Worm (Caenorhabditis elegans) whole organism, young adult: ENCODE results near the gene rpn-5.

Experiments used
- B0261.1 ChIP-seq: sonication (generic microtip); optimal IDR thresholded peaks from 2 replicates; lab custom pipeline; 2016; ENCODE audit warnings: mild to moderate bottlenecking, missing genetic modification characterization, moderate library complexity, missing compliant biosample characterization
- F23B12.7 ChIP-seq: sonication (generic microtip); optimal IDR thresholded peaks from 2 replicates; lab custom pipeline; 2017; ENCODE audit warnings: missing genetic modification characterization, mild to moderate bottlenecking, missing compliant biosample characterization, antibody characterized with exemption, moderate library complexity; ENCODE audit not compliant: insufficient read depth
- F57C9.4 ChIP-seq: sonication (generic microtip); optimal IDR thresholded peaks from 2 replicates; lab custom pipeline; 2017; ENCODE audit warnings: mild to moderate bottlenecking, missing genetic modification characterization, missing compliant biosample characterization
- K11D2.4 ChIP-seq: fragments of 200-800 bp; sonication (Bioruptor generic); IDR thresholded peaks from 2 replicates; pipeline ENCODE4 v1.3.6; 2022; ENCODE audit warnings: missing genetic modification reagents, missing genetic modification characterization, missing compliant biosample characterization
- K12H6.12 ChIP-seq: fragments of 200-800 bp; sonication (Bioruptor generic); optimal IDR thresholded peaks from 2 replicates; lab custom pipeline; 2018; ENCODE audit warnings: mild to moderate bottlenecking, missing genetic modification characterization, missing compliant biosample characterization
- Y67H2A.10 ChIP-seq: fragments of 200-800 bp; sonication (Bioruptor generic); conservative IDR thresholded peaks from 2 replicates; pipeline ENCODE4 v1.3.6; 2022; ENCODE audit warnings: missing genetic modification reagents, missing genetic modification characterization, missing compliant biosample characterization
- Y95B8A.8 ChIP-seq: fragments of 200-800 bp; sonication (Bioruptor generic); IDR thresholded peaks from 2 replicates; pipeline ENCODE4 v1.3.6; 2022; ENCODE audit warnings: missing genetic modification reagents, missing genetic modification characterization, missing compliant biosample characterization
- ZK185.1 ChIP-seq: sonication (generic microtip); optimal IDR thresholded peaks from 2 replicates; lab custom pipeline; 2016; ENCODE audit warnings: mild to moderate bottlenecking, missing genetic modification characterization, missing compliant biosample characterization; ENCODE audit not compliant: poor library complexity, severe bottlenecking
- akir-1 ChIP-seq: fragments of 200-800 bp; sonication (Bioruptor generic); optimal IDR thresholded peaks from 2 replicates; lab custom pipeline; 2018; ENCODE audit warnings: mild to moderate bottlenecking, missing genetic modification characterization, moderate library complexity, missing compliant biosample characterization
- aptf-2 ChIP-seq: fragments of 200-800 bp; sonication (Bioruptor generic); conservative IDR thresholded peaks from 2 replicates; pipeline ENCODE4 v1.3.6; 2022; ENCODE audit warnings: missing genetic modification reagents, missing genetic modification characterization, missing compliant biosample characterization
- atf-7 ChIP-seq: sonication (generic microtip); optimal IDR thresholded peaks from 2 replicates; lab custom pipeline; 2017; ENCODE audit warnings: mild to moderate bottlenecking, missing genetic modification characterization, missing compliant biosample characterization
- attf-5 ChIP-seq: fragments of 200-800 bp; sonication (Bioruptor generic); optimal IDR thresholded peaks from 2 replicates; lab custom pipeline; 2018; ENCODE audit warnings: mild to moderate bottlenecking, missing genetic modification characterization, missing compliant biosample characterization
- ccch-3 ChIP-seq: fragments of 200-800 bp; sonication (Bioruptor generic); optimal IDR thresholded peaks from 2 replicates; lab custom pipeline; 2018; ENCODE audit warnings: mild to moderate bottlenecking, missing genetic modification characterization, missing compliant biosample characterization
- ceh-27 ChIP-seq: fragments of 200-800 bp; sonication (Bioruptor generic); optimal IDR thresholded peaks from 2 replicates; lab custom pipeline; 2018; ENCODE audit warnings: mild to moderate bottlenecking, missing genetic modification characterization, moderate library complexity, missing compliant biosample characterization
- ceh-91 ChIP-seq: fragments of 200-800 bp; sonication (Bioruptor generic); IDR thresholded peaks from 2 replicates; pipeline ENCODE4 v1.3.6; 2022; ENCODE audit warnings: missing genetic modification reagents, missing genetic modification characterization, missing compliant biosample characterization
- chd-7 ChIP-seq: sonication (generic microtip); optimal IDR thresholded peaks from 2 replicates; lab custom pipeline; 2016; ENCODE audit warnings: mild to moderate bottlenecking, missing genetic modification characterization, moderate library complexity, missing compliant biosample characterization
- dpl-1 ChIP-seq: fragments of 150-350 bp; optimal IDR thresholded peaks from 2 replicates; lab custom pipeline; 2014; ENCODE audit warnings: missing biosample characterization, missing genetic modification reagents, missing genetic modification characterization
- efl-1 ChIP-seq: fragments of 150-350 bp; optimal IDR thresholded peaks from 2 replicates; lab custom pipeline; 2014; ENCODE audit warnings: missing biosample characterization, missing genetic modification reagents, missing genetic modification characterization
- fkh-3 ChIP-seq: sonication (generic microtip); optimal IDR thresholded peaks from 2 replicates; lab custom pipeline; 2016; ENCODE audit warnings: mild to moderate bottlenecking, missing genetic modification characterization, missing compliant biosample characterization
- hmg-1.2 ChIP-seq: fragments of 200-800 bp; sonication (Bioruptor generic); IDR thresholded peaks from 2 replicates; pipeline ENCODE4 v1.3.6; 2022; ENCODE audit warnings: missing genetic modification reagents, missing genetic modification characterization, missing compliant biosample characterization
- hmg-20 ChIP-seq: fragments of 200-800 bp; sonication (Bioruptor generic); IDR thresholded peaks from 2 replicates; pipeline ENCODE4 v1.3.6; 2022; ENCODE audit warnings: missing genetic modification reagents, missing genetic modification characterization, missing compliant biosample characterization
- let-526 ChIP-seq: fragments of 200-800 bp; sonication (Bioruptor generic); IDR thresholded peaks from 2 replicates; pipeline ENCODE4 v1.3.6; 2022; ENCODE audit warnings: missing genetic modification reagents, missing genetic modification characterization, missing compliant biosample characterization
- let-607 ChIP-seq, 2 experiments: fragments of 200-800 bp in 1 of 2; sonication (Bioruptor generic) in 1 of 2; sonication (generic microtip) in 1 of 2; optimal IDR thresholded peaks; 2 replicates each; lab custom pipeline; 2016 to 2018; ENCODE audit warnings: mild to moderate bottlenecking in 2 of 2, missing compliant biosample characterization in 2 of 2, missing genetic modification characterization in 2 of 2, moderate library complexity in 2 of 2, missing genotype in 1 of 2
- lin-35 ChIP-seq, 3 experiments: fragments of 150-350 bp in 2 of 3; sonication (generic microtip) in 1 of 3; optimal IDR thresholded peaks; 2 replicates each; lab custom pipeline; 2014 to 2018; ENCODE audit warnings: missing biosample characterization in 3 of 3, missing genetic modification characterization in 3 of 3, missing genetic modification reagents in 3 of 3
- lin-54 ChIP-seq: fragments of 200-800 bp; sonication (Bioruptor generic); optimal IDR thresholded peaks from 2 replicates; lab custom pipeline; 2018; ENCODE audit warnings: mild to moderate bottlenecking, missing genetic modification characterization, missing compliant biosample characterization
- lir-1 ChIP-seq: fragments of 200-800 bp; sonication (Bioruptor generic); conservative IDR thresholded peaks from 2 replicates; pipeline ENCODE4 v1.3.6; 2022; ENCODE audit warnings: missing genetic modification reagents, missing genetic modification characterization, missing compliant biosample characterization
- lsl-1 ChIP-seq: fragments of 200-800 bp; sonication (Bioruptor generic); optimal IDR thresholded peaks from 2 replicates; lab custom pipeline; 2018; ENCODE audit warnings: mild to moderate bottlenecking, missing genetic modification characterization, moderate library complexity, missing compliant biosample characterization
- madf-6 ChIP-seq: fragments of 200-800 bp; sonication (Bioruptor generic); IDR thresholded peaks from 2 replicates; pipeline ENCODE4 v1.3.6; 2022; ENCODE audit warnings: missing genetic modification reagents, missing genetic modification characterization, missing compliant biosample characterization
- mxl-1 ChIP-seq: sonication (generic microtip); optimal IDR thresholded peaks from 2 replicates; lab custom pipeline; 2016; ENCODE audit warnings: missing genetic modification characterization, missing compliant biosample characterization
- nhr-80 ChIP-seq: sonication (generic microtip); optimal IDR thresholded peaks from 2 replicates; lab custom pipeline; 2016; ENCODE audit warnings: missing genetic modification characterization, missing compliant biosample characterization
- pbrm-1 ChIP-seq: fragments of 200-800 bp; sonication (Bioruptor generic); IDR thresholded peaks from 2 replicates; pipeline ENCODE4 v1.3.6; 2022; ENCODE audit warnings: missing genetic modification reagents, missing genetic modification characterization, missing compliant biosample characterization
- snpc-3.4 ChIP-seq: sonication (generic microtip); optimal IDR thresholded peaks from 2 replicates; lab custom pipeline; 2017; ENCODE audit warnings: missing genetic modification characterization, mild to moderate bottlenecking, missing compliant biosample characterization, antibody characterized with exemption, moderate library complexity, missing genotype, missing genetic modification reagents
- snpc-4 ChIP-seq, 5 experiments: fragments of 150-350 bp in 1 of 5; sonication (generic microtip) in 4 of 5; optimal IDR thresholded peaks; 2 replicates each; lab custom pipeline; 2014 to 2018; ENCODE audit warnings: missing genetic modification characterization in 5 of 5, missing biosample characterization in 3 of 5, antibody characterized with exemption in 2 of 5, mild to moderate bottlenecking in 2 of 5, missing compliant biosample characterization in 2 of 5, missing genotype in 2 of 5, moderate library complexity in 2 of 5, missing genetic modification reagents in 1 of 5
- somi-1 ChIP-seq: fragments of 200-800 bp; sonication (Bioruptor generic); optimal IDR thresholded peaks from 2 replicates; lab custom pipeline; 2018; ENCODE audit warnings: mild to moderate bottlenecking, missing genetic modification characterization, missing compliant biosample characterization
- sptf-2 ChIP-seq: fragments of 200-800 bp; sonication (Bioruptor generic); optimal IDR thresholded peaks from 2 replicates; lab custom pipeline; 2018; ENCODE audit warnings: mild to moderate bottlenecking, missing genetic modification characterization, missing compliant biosample characterization
- tbp1 ChIP-seq: fragments of 200-800 bp; sonication (Bioruptor generic); optimal IDR thresholded peaks from 2 replicates; lab custom pipeline; 2018; ENCODE audit warnings: mild to moderate bottlenecking, missing genetic modification characterization, missing compliant biosample characterization
- unc-130 ChIP-seq: sonication (generic microtip); optimal IDR thresholded peaks from 2 replicates; lab custom pipeline; 2016; ENCODE audit warnings: missing genetic modification reagents, missing genetic modification characterization, missing compliant biosample characterization
- zim-3 ChIP-seq: sonication (generic microtip); optimal IDR thresholded peaks from 2 replicates; lab custom pipeline; 2017; ENCODE audit warnings: mild to moderate bottlenecking, missing genetic modification characterization, moderate library complexity, missing compliant biosample characterization
- ztf-25 ChIP-seq: fragments of 200-800 bp; sonication (Bioruptor generic); IDR thresholded peaks from 2 replicates; pipeline ENCODE4 v1.3.6; 2022; ENCODE audit warnings: missing genetic modification reagents, missing genetic modification characterization, missing compliant biosample characterization

rpn-5 gene

ce11 chrII:4739984-4740462, 41.8 kb upstream of the rpn-5 start, which contains the start of gene eas-1 (continued):
- TF ChIP-seq lsl-1 (GFP tag; lab: Kevin White, UChicago) (peak; percentile 63), K11D2.4 (GFP tag; lab: Robert Waterston, UW) (peak; percentile 64; the same call in 1 of the 2 replicates), dpl-1 (GFP tag; lab: Kevin White, UChicago) (peak; percentile 78), ztf-25 (GFP tag; lab: Robert Waterston, UW) (peak; percentile 76; the same call in 1 of the 2 replicates), ceh-91 (GFP tag; lab: Robert Waterston, UW) (peak; percentile 50; the same call in 1 of the 2 replicates), unc-130 (GFP tag; lab: Kevin White, UChicago) (peak; percentile 70), ceh-27 (peak; percentile 91), madf-6 (GFP tag; lab: Robert Waterston, UW) (peak; percentile 69), hmg-1.2 (GFP tag; lab: Robert Waterston, UW) (0 out of 2 replicates have a peak, but pooled peaks have one; percentile 23), tbp1 (peak; percentile 44), ccch-3 (peak; percentile 37), Y95B8A.8 (GFP tag; lab: Robert Waterston, UW) (no peak), somi-1 (peak; percentile 12), F57C9.4 (tag; lab: Kevin White, UChicago) (no peak), K12H6.12 (tag; lab: Kevin White, UChicago) (peak; percentile 50), hmg-20 (GFP tag; lab: Robert Waterston, UW) (peak; percentile 78), B0261.1 (no peak), chd-7 (tag; lab: Kevin White, UChicago) (peak; percentile 24), nhr-80 (tag; lab: Kevin White, UChicago) (peak; percentile 27), attf-5 (GFP tag; lab: Kevin White, UChicago) (peak; percentile 76), mxl-1 (no peak), efl-1 (peak; percentile 82), Y67H2A.10 (peak; percentile 45; the same call in 1 of the 2 replicates), F23B12.7 (tag; lab: Kevin White, UChicago) (peak; percentile 39), akir-1 (GFP tag; lab: Kevin White, UChicago) (peak; percentile 58), zim-3 (no peak), fkh-3 (tag; lab: Kevin White, UChicago) (no peak), lin-54 (GFP tag; lab: Kevin White, UChicago) (peak; percentile 94), snpc-4 (GFP tag; optimal IDR thresholded peaks at IDR 0.05; lab: Kevin White, UChicago) (no peak), snpc-4 (tag; optimal IDR thresholded peaks at IDR 0.05; lab: Kevin White, UChicago) (peak in 2 of 4 experiments; percentile 18 to 22), aptf-2 (GFP tag; lab: Robert Waterston, UW) (peak; percentile 76; the same call in 1 of the 2 replicates), lin-35 (GFP tag; optimal IDR thresholded peaks at IDR 0.05; lab: Kevin White, UChicago) (peak in 2 of 3 experiments; percentile 46 to 91), lir-1 (GFP tag; lab: Robert Waterston, UW) (peak; percentile 79), let-526 (GFP tag; lab: Robert Waterston, UW) (peak; percentile 73; the same call in 1 of the 2 replicates), snpc-3.4 (tag; lab: Kevin White, UChicago) (peak; percentile 9), pbrm-1 (GFP tag; lab: Robert Waterston, UW) (peak; percentile 53; the same call in 1 of the 2 replicates), sptf-2 (GFP tag; lab: Kevin White, UChicago) (peak; percentile 5), ZK185.1 (peak; percentile 84), atf-7 (tag; lab: Kevin White, UChicago) (peak; percentile 73), let-607 (tag; optimal IDR thresholded peaks at IDR 0.05; lab: Kevin White, UChicago) (peak; percentile 93 to 97)
- TF ChIP-seq, all 124 proteins: peak for 48
